Fruit fly (Drosophila melanogaster) whole organism, prepupa: ENCODE measurements around the gene HtrA2.

Source experiments
- Blimp-1 ChIP-seq: fragments of 200-800 bp; sonication (Bioruptor generic); optimal IDR thresholded peaks from 3 replicates; lab custom pipeline; 2017; ENCODE audit warnings: missing biosample characterization, missing genetic modification characterization, mild to moderate bottlenecking, moderate library complexity, missing genetic modification reagents
- CG10631 ChIP-seq: fragments of 200-800 bp; sonication (Bioruptor generic); optimal IDR thresholded peaks from 2 replicates; lab custom pipeline; 2016; ENCODE audit warnings: missing biosample characterization, missing genetic modification characterization
- CG10669 ChIP-seq: fragments of 200-800 bp; sonication (Bioruptor generic); optimal IDR thresholded peaks from 3 replicates; lab custom pipeline; 2018; ENCODE audit warnings: missing biosample characterization, mild to moderate bottlenecking, missing genetic modification characterization, moderate library complexity
- CG11294 ChIP-seq: fragments of 200-800 bp; sonication (Bioruptor generic); IDR thresholded peaks from 2 replicates; pipeline ENCODE4 v1.3.6; 2022; ENCODE audit warnings: missing biosample characterization, missing genetic modification characterization
- CG15336 ChIP-seq: fragments of 200-800 bp; sonication (Bioruptor generic); IDR thresholded peaks from 2 replicates; pipeline ENCODE4 v1.3.6; 2022; ENCODE audit warnings: missing biosample characterization, missing genetic modification characterization
- CG1621 ChIP-seq: fragments of 200-800 bp; sonication (Bioruptor generic); optimal IDR thresholded peaks from 3 replicates; lab custom pipeline; 2018; ENCODE audit warnings: missing biosample characterization, mild to moderate bottlenecking, missing genetic modification characterization
- CG16779 ChIP-seq: fragments of 200-800 bp; sonication (Bioruptor generic); optimal IDR thresholded peaks from 3 replicates; lab custom pipeline; 2017; ENCODE audit warnings: missing biosample characterization, mild to moderate bottlenecking, missing genetic modification characterization
- CG3032 ChIP-seq: fragments of 200-800 bp; optimal IDR thresholded peaks from 2 replicates; lab custom pipeline; 2019; ENCODE audit warnings: missing biosample characterization, mild to moderate bottlenecking, missing genetic modification characterization, moderate library complexity
- CG31627 ChIP-seq: fragments of 200-800 bp; sonication (Bioruptor generic); optimal IDR thresholded peaks from 3 replicates; lab custom pipeline; 2016; ENCODE audit warnings: missing biosample characterization, missing genetic modification characterization
- CG32006 ChIP-seq: fragments of 200-800 bp; sonication (Bioruptor generic); optimal IDR thresholded peaks from 3 replicates; lab custom pipeline; 2017; ENCODE audit warnings: missing biosample characterization, mild to moderate bottlenecking, missing genetic modification characterization
- CG34406 ChIP-seq: fragments of 200-800 bp; sonication (Bioruptor generic); optimal IDR thresholded peaks from 3 replicates; lab custom pipeline; 2016; ENCODE audit warnings: missing biosample characterization, missing genetic modification characterization
- CG4318 ChIP-seq: fragments of 200-800 bp; sonication (Bioruptor generic); optimal IDR thresholded peaks from 3 replicates; lab custom pipeline; 2017; ENCODE audit warnings: missing biosample characterization, mild to moderate bottlenecking, missing genetic modification characterization
- CG6163 ChIP-seq: fragments of 200-800 bp; sonication (Bioruptor generic); IDR thresholded peaks from 3 replicates; pipeline ENCODE4 v1.3.6; 2022; ENCODE audit warnings: missing biosample characterization, missing genetic modification characterization
- CG6792 ChIP-seq: fragments of 200-800 bp; sonication (Bioruptor generic); optimal IDR thresholded peaks from 3 replicates; lab custom pipeline; 2016; ENCODE audit warnings: missing biosample characterization, missing genetic modification characterization
- CG7368 ChIP-seq: fragments of 200-800 bp; sonication (Bioruptor generic); optimal IDR thresholded peaks from 3 replicates; lab custom pipeline; 2016; ENCODE audit warnings: missing biosample characterization, missing genetic modification characterization
- CG8119 ChIP-seq: fragments of 200-800 bp; sonication (Bioruptor generic); IDR thresholded peaks from 3 replicates; pipeline ENCODE4 v1.3.6; 2022; ENCODE audit warnings: missing biosample characterization, missing genetic modification characterization
- CG8319 ChIP-seq: fragments of 200-800 bp; sonication (Bioruptor generic); optimal IDR thresholded peaks from 3 replicates; lab custom pipeline; 2016; ENCODE audit warnings: missing biosample characterization, missing genetic modification characterization
- Eip75B ChIP-seq: fragments of 200-800 bp; sonication (Bioruptor generic); optimal IDR thresholded peaks from 3 replicates; lab custom pipeline; 2016; ENCODE audit warnings: missing biosample characterization, missing genetic modification characterization
- Eip78C ChIP-seq: fragments of 200-800 bp; sonication (Bioruptor generic); peaks from one replicate; lab custom pipeline; 2016; ENCODE audit warnings: missing biosample characterization, missing genetic modification characterization
- Eip93F ChIP-seq: fragments of 200-800 bp; sonication (Bioruptor generic); optimal IDR thresholded peaks from 2 replicates; lab custom pipeline; 2016; ENCODE audit warnings: missing biosample characterization, mild to moderate bottlenecking, missing genetic modification characterization
- Ets96B ChIP-seq: fragments of 200-800 bp; optimal IDR thresholded peaks from 2 replicates; lab custom pipeline; 2019; ENCODE audit warnings: missing biosample characterization, mild to moderate bottlenecking, missing genetic modification characterization, moderate library complexity
- Hr38 ChIP-seq: sonication (Bioruptor generic); optimal IDR thresholded peaks from 2 replicates; lab custom pipeline; 2016; ENCODE audit warnings: missing biosample characterization, missing genetic modification characterization
- Hr39 ChIP-seq: fragments of 200-800 bp; sonication (Bioruptor generic); optimal IDR thresholded peaks from 2 replicates; lab custom pipeline; 2016; ENCODE audit warnings: missing biosample characterization, missing genetic modification characterization
- Hr4 ChIP-seq: fragments of 200-800 bp; sonication (Bioruptor generic); optimal IDR thresholded peaks from 3 replicates; lab custom pipeline; 2016; ENCODE audit warnings: missing biosample characterization, missing genetic modification characterization
- Lpt ChIP-seq: fragments of 200-800 bp; sonication (Bioruptor generic); optimal IDR thresholded peaks from 3 replicates; lab custom pipeline; 2016; ENCODE audit warnings: missing biosample characterization, missing genetic modification characterization
- Met ChIP-seq: fragments of 200-800 bp; sonication (Bioruptor generic); optimal IDR thresholded peaks from 3 replicates; lab custom pipeline; 2016; ENCODE audit warnings: missing biosample characterization, missing genetic modification characterization
- Sox102F ChIP-seq: fragments of 200-800 bp; sonication (Bioruptor generic); optimal IDR thresholded peaks from 2 replicates; lab custom pipeline; 2016; ENCODE audit warnings: missing biosample characterization, mild to moderate bottlenecking, missing genetic modification characterization
- Sox15 ChIP-seq: fragments of 200-800 bp; sonication (Bioruptor generic); optimal IDR thresholded peaks from 3 replicates; lab custom pipeline; 2016; ENCODE audit warnings: missing biosample characterization, missing genetic modification characterization
- achi ChIP-seq: fragments of 200-800 bp; sonication (Bioruptor generic); optimal IDR thresholded peaks from 3 replicates; lab custom pipeline; 2016; ENCODE audit warnings: missing biosample characterization, missing genetic modification characterization
- dac ChIP-seq: fragments of 200-800 bp; sonication (Bioruptor generic); optimal IDR thresholded peaks from 2 replicates; lab custom pipeline; 2017; ENCODE audit warnings: missing biosample characterization, mild to moderate bottlenecking, missing genetic modification characterization
- eg ChIP-seq: fragments of 200-800 bp; sonication (Bioruptor generic); IDR thresholded peaks from 3 replicates; pipeline ENCODE4 v1.3.6; 2022; ENCODE audit warnings: missing biosample characterization, missing genetic modification characterization
- esn ChIP-seq: fragments of 200-800 bp; sonication (Bioruptor generic); optimal IDR thresholded peaks from 2 replicates; lab custom pipeline; 2016; ENCODE audit warnings: missing biosample characterization, mild to moderate bottlenecking, missing genetic modification characterization, moderate library complexity
- fd59A ChIP-seq: fragments of 200-800 bp; sonication (Bioruptor generic); optimal IDR thresholded peaks from 2 replicates; lab custom pipeline; 2017; ENCODE audit warnings: missing biosample characterization, mild to moderate bottlenecking, missing genetic modification characterization, missing genetic modification reagents
- fd85E ChIP-seq: fragments of 200-800 bp; sonication (Bioruptor generic); optimal IDR thresholded peaks from 3 replicates; lab custom pipeline; 2016; ENCODE audit warnings: missing biosample characterization, missing genetic modification characterization
- fkh ChIP-seq: fragments of 200-800 bp; sonication (Bioruptor generic); optimal IDR thresholded peaks from 3 replicates; lab custom pipeline; 2017; ENCODE audit warnings: missing biosample characterization, mild to moderate bottlenecking, missing genetic modification characterization, moderate library complexity
- lz ChIP-seq: fragments of 200-800 bp; sonication (Bioruptor generic); optimal IDR thresholded peaks from 3 replicates; lab custom pipeline; 2016; ENCODE audit warnings: missing biosample characterization, missing genetic modification characterization
- net ChIP-seq: fragments of 200-800 bp; sonication (Bioruptor generic); optimal IDR thresholded peaks from 3 replicates; lab custom pipeline; 2016; ENCODE audit warnings: missing biosample characterization, missing genetic modification characterization
- spab ChIP-seq: fragments of 200-800 bp; sonication (Bioruptor generic); optimal IDR thresholded peaks from 2 replicates; lab custom pipeline; 2017; ENCODE audit warnings: missing biosample characterization, mild to moderate bottlenecking, missing genetic modification characterization, missing genetic modification reagents
- ss ChIP-seq, 2 experiments: fragments of 200-800 bp; sonication (Bioruptor generic); optimal IDR thresholded peaks; 2 replicates in 1 of 2; 3 replicates in 1 of 2; lab custom pipeline; 2017 to 2018; ENCODE audit warnings: mild to moderate bottlenecking in 2 of 2, missing biosample characterization in 2 of 2, missing genetic modification characterization in 2 of 2, moderate library complexity in 1 of 2
- svp ChIP-seq: fragments of 200-800 bp; sonication (Bioruptor generic); peaks from one replicate; lab custom pipeline; 2016; ENCODE audit warnings: missing biosample characterization, missing genetic modification characterization
- vri ChIP-seq: fragments of 200-800 bp; sonication (Bioruptor generic); optimal IDR thresholded peaks from 3 replicates; lab custom pipeline; 2016; ENCODE audit warnings: missing biosample characterization, mild to moderate bottlenecking, missing genetic modification characterization

HtrA2 gene

dm6 chr3R:14526657-14527056 lies 15.1 kb upstream of the HtrA2 start:
- peak; percentile 65 for TF ChIP-seq fkh (GFP tag; lab: Kevin White, UChicago)
- TF ChIP-seq CG7368 (GFP tag; lab: Kevin White, UChicago), result no peak

DNA sequence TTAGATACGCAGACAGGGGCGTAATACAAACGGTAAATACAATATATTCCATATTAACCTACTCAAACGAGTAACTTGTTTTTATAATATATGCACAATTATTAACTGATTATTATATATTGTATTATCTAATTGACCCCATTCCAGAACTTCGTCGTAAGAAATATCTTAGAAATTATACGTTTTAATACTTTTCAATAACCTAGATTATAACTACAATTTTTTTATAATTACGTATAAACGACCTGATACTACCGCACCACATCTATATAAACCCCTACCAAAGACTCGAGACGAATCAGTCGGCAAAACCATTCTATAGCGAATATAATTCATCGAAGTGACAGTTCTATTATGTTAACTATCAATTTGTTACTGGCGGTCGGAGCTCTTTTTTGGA lies 9.2 kb upstream of the HtrA2 start, which contains the start of gene Cyp313a1:
Gene Cyp313a1 (plus strand): TSS at position 301 of the 400 bp plus-strand sequence.
- no peak for TF ChIP-seq achi

- TF ChIP-seq vri (GFP tag; lab: Kevin White, UChicago), result no peak
- TF ChIP-seq Hr39 (GFP tag; lab: Kevin White, UChicago), result no peak
- no peak for TF ChIP-seq Met (GFP tag; lab: Kevin White, UChicago)
- TF ChIP-seq Hr4 (GFP tag; lab: Kevin White, UChicago), result no peak
- no peak for TF ChIP-seq CG11294
These were observed 5.2 kb upstream of the HtrA2 start, which contains the start of gene CG34273 for dm6 chr3R:14516742-14517141. TSS of gene CG34273 (plus strand) at chr3R:14517042.

- TF ChIP-seq CG31627 (GFP tag; lab: Kevin White, UChicago) (no peak), fkh (GFP tag; lab: Kevin White, UChicago) (peak; percentile 83), spab (GFP tag; lab: Kevin White, UChicago) (no peak), Sox15 (GFP tag; lab: Kevin White, UChicago) (no peak), Eip78C (GFP tag; lab: Kevin White, UChicago) (peak; percentile 46)
These were observed 1.9 kb upstream of the HtrA2 start, which contains the start of gene CG8461 for dm6 chr3R:14513420-14513819. TSS of gene CG8461 (minus strand) at chr3R:14513637.

- peak; percentile 52; the same call in 1 of the 3 replicates for TF ChIP-seq eg (GFP tag; lab: Robert Waterston, UW)
- TF ChIP-seq CG3032 (tag; lab: Kevin White, UChicago), result no peak
- TF ChIP-seq ss (GFP tag; optimal IDR thresholded peaks at IDR 0.05; lab: Kevin White, UChicago), result no peak
- no peak for TF ChIP-seq lz
- TF ChIP-seq esn, result no peak
- TF ChIP-seq CG4318, result peak; percentile 10
- no peak for TF ChIP-seq CG6163 (GFP tag; lab: Robert Waterston, UW)
- no peak for TF ChIP-seq CG10631 (GFP tag; lab: Kevin White, UChicago)
- no peak for TF ChIP-seq dac (GFP tag; lab: Kevin White, UChicago)
- TF ChIP-seq Eip78C (GFP tag; lab: Kevin White, UChicago), result peak; percentile 55
- TF ChIP-seq CG16779 (tag; lab: Kevin White, UChicago), result no peak
- TF ChIP-seq Hr38 (GFP tag; lab: Kevin White, UChicago), result no peak
- TF ChIP-seq fd85E (GFP tag; lab: Kevin White, UChicago), result no peak
- no peak for TF ChIP-seq CG10669
- TF ChIP-seq Lpt (GFP tag; lab: Kevin White, UChicago), result no peak
- peak; percentile 49; the same call in 1 of the 2 replicates for TF ChIP-seq CG15336 (GFP tag; lab: Robert Waterston, UW)
- peak; percentile 28; the same call in 1 of the 3 replicates for TF ChIP-seq CG8119 (GFP tag; lab: Robert Waterston, UW)
- TF ChIP-seq CG32006, result peak; percentile 55
- TF ChIP-seq CG11294, result no peak
- TF ChIP-seq net (GFP tag; lab: Kevin White, UChicago), result no peak
- no peak for TF ChIP-seq Met (GFP tag; lab: Kevin White, UChicago)
These were observed 6.4 kb downstream of the HtrA2 start for dm6 chr3R:14505120-14505519.

dm6 chr3R:14498072-14498471 lies 13.4 kb downstream of the HtrA2 start:
- TF ChIP-seq CG6792 (peak; percentile 82), Eip93F (GFP tag; lab: Kevin White, UChicago) (no peak), Eip78C (GFP tag; lab: Kevin White, UChicago) (peak; percentile 97), fd59A (GFP tag; lab: Kevin White, UChicago) (peak; percentile 38), Hr39 (GFP tag; lab: Kevin White, UChicago) (peak; percentile 66), CG8119 (GFP tag; lab: Robert Waterston, UW) (peak; percentile 83), CG6163 (GFP tag; lab: Robert Waterston, UW) (peak; percentile 79), Met (GFP tag; lab: Kevin White, UChicago) (peak; percentile 66), CG7368 (GFP tag; lab: Kevin White, UChicago) (peak; percentile 39), ss (GFP tag; optimal IDR thresholded peaks at IDR 0.05; lab: Kevin White, UChicago) (peak; percentile 3 to 16), Eip75B (peak; percentile 71), Blimp-1 (GFP tag; lab: Kevin White, UChicago) (no peak), svp (GFP tag; lab: Kevin White, UChicago) (peak; percentile 86), CG34406 (peak; percentile 74), Sox102F (GFP tag; lab: Kevin White, UChicago) (peak; percentile 72), lz (peak; percentile 68), Ets96B (tag; lab: Kevin White, UChicago) (peak; percentile 58), spab (GFP tag; lab: Kevin White, UChicago) (peak; percentile 2), Hr4 (GFP tag; lab: Kevin White, UChicago) (peak; percentile 87), CG8319 (peak; percentile 56), esn (peak; percentile 72), CG1621 (tag; lab: Kevin White, UChicago) (peak; percentile 56)
